Fruit fly (Drosophila melanogaster) whole organism, prepupa: ENCODE data around the gene CG34393.

Experiments used
- CG3032 ChIP-seq: fragments of 200-800 bp; optimal IDR thresholded peaks from 2 replicates; lab custom pipeline; 2019; ENCODE audit warnings: missing biosample characterization, mild to moderate bottlenecking, missing genetic modification characterization, moderate library complexity
- Gug ChIP-seq: fragments of 200-800 bp; sonication (Bioruptor generic); IDR thresholded peaks from 2 replicates; pipeline ENCODE4 v1.3.6; 2022; ENCODE audit warnings: missing biosample characterization, missing genetic modification characterization
- Met ChIP-seq: fragments of 200-800 bp; sonication (Bioruptor generic); optimal IDR thresholded peaks from 3 replicates; lab custom pipeline; 2016; ENCODE audit warnings: missing biosample characterization, missing genetic modification characterization
- fd59A ChIP-seq: fragments of 200-800 bp; sonication (Bioruptor generic); optimal IDR thresholded peaks from 2 replicates; lab custom pipeline; 2017; ENCODE audit warnings: missing biosample characterization, mild to moderate bottlenecking, missing genetic modification characterization, missing genetic modification reagents
- fkh ChIP-seq: fragments of 200-800 bp; sonication (Bioruptor generic); optimal IDR thresholded peaks from 3 replicates; lab custom pipeline; 2017; ENCODE audit warnings: missing biosample characterization, mild to moderate bottlenecking, missing genetic modification characterization, moderate library complexity

DNA sequence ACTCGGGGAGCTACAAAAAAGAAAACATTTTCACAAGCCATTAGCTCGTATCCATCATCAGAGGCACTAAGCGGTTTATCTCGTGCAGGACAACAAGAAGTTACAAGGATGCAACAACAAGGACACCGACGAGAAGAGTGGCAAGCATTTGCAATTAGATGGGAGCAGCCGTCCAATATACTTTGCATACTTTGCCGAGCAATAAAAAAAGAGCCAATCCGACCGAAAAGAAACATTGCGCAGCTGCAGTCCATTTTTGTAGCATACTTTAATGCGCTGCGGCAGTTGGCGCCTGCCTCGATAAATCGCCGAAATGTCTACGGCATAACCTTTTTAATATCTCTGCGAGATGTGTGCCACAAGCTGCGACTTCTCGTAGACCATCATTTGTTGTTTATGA lies 68.7 kb downstream of the CG34393 start:
- TF ChIP-seq fd59A (GFP tag; lab: Kevin White, UChicago), result no peak
- no peak for TF ChIP-seq CG3032
- TF ChIP-seq Met, result no peak
- no peak for TF ChIP-seq fkh (GFP tag; lab: Kevin White, UChicago)
- no peak for TF ChIP-seq Gug (GFP tag; lab: Robert Waterston, UW)
